Worm (Caenorhabditis elegans): ENCODE data around the gene mdh-2.

The mdh-2 gene

DNA sequence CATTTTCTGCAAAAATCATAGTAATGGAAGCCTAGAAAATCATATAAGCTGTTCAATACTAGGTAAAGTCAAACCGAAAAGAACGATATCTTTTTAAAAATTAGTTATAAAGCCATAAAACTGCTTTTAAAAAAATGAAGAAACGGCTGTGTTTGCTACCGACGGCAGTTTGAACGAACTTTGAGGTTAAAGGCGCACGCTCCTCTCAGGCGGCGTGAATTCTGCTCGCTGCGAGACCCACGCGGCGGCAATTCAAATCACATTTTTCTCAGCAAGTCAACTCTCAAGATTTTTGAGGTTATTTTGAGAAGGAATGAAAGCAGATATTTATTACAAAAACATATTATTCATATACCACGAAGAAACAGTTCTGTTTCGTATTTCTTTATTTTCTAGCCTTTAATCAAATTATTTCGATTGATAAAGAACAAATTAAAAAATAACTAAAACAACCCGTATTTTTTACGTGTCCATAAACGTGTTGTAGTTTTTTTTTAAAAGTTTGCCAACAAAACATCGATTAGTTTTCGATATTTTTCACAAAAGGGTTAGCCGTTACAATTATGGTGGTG is at the start of gene mdh-2, which contains the start of gene F20H11.4 (continued):
- TF ChIP-seq daf-12 (tag; optimal IDR thresholded peaks at IDR 0.05) (no peak), T20F7.1 (GFP tag; optimal IDR thresholded peaks at IDR 0.05) (peak; percentile 43), nhr-77 (tag; optimal IDR thresholded peaks at IDR 0.05) (peak; percentile 77), hlh-30 (tag; optimal IDR thresholded peaks at IDR 0.05; ENCODE audit: insufficient read depth) (peak; percentile 93), pha-4 (GFP tag; IDR thresholded peaks at IDR 0.05) (peak; percentile 37; the same call in 1 of the 2 replicates), pha-4 (tag; optimal IDR thresholded peaks at IDR 0.05) (no peak), F44E2.7 (GFP tag; IDR thresholded peaks at IDR 0.05) (no peak), nhr-111 (GFP tag; optimal IDR thresholded peaks at IDR 0.05) (no peak), mxl-3 (GFP tag; optimal IDR thresholded peaks at IDR 0.05) (peak; percentile 18), hlh-11 (tag; optimal IDR thresholded peaks at IDR 0.05) (peak; percentile 72), madf-9 (GFP tag; conservative IDR thresholded peaks at IDR 0.05) (no peak), F49E8.2 (tag; optimal IDR thresholded peaks at IDR 0.05; ENCODE audit: borderline replicate concordance) (no peak), F37D6.2 (tag; optimal IDR thresholded peaks at IDR 0.05) (no peak), gei-8 (GFP tag; optimal IDR thresholded peaks at IDR 0.05) (no peak), lin-1 (GFP tag; IDR thresholded peaks at IDR 0.05) (no peak), ceh-20 (GFP tag; IDR thresholded peaks at IDR 0.05) (no peak), madf-5 (GFP tag; IDR thresholded peaks at IDR 0.05) (no peak), lim-7 (GFP tag; IDR thresholded peaks at IDR 0.05) (no peak), unc-130 (GFP tag; optimal IDR thresholded peaks at IDR 0.05) (peak; percentile 55), mxl-2 (GFP tag; conservative IDR thresholded peaks at IDR 0.05) (no peak), vab-7 (GFP tag; IDR thresholded peaks at IDR 0.05) (no peak), Y5F2A.4 (GFP tag; optimal IDR thresholded peaks at IDR 0.05) (no peak), daf-16 (GFP tag; optimal IDR thresholded peaks at IDR 0.05) (no peak), daf-16 (tag; optimal IDR thresholded peaks at IDR 0.05) (peak; percentile 42), ctbp-1 (GFP tag; IDR thresholded peaks at IDR 0.05) (no peak), tag-97 (GFP tag; IDR thresholded peaks at IDR 0.05) (no peak), php-3 (GFP tag; IDR thresholded peaks at IDR 0.05) (no peak), T26A8.4 (GFP tag; IDR thresholded peaks at IDR 0.05) (no peak), jun-1 (tag; optimal IDR thresholded peaks at IDR 0.05) (no peak), spr-3 (GFP tag; optimal IDR thresholded peaks at IDR 0.05) (no peak), mdl-1 (tag; optimal IDR thresholded peaks at IDR 0.05) (peak in 1 of 2 experiments; percentile 77), dmd-8 (GFP tag; IDR thresholded peaks at IDR 0.05) (no peak), Y75B8A.6 (GFP tag; IDR thresholded peaks at IDR 0.05) (no peak), zip-2 (tag; optimal IDR thresholded peaks at IDR 0.05) (no peak), set-16 (GFP tag; IDR thresholded peaks at IDR 0.05) (no peak), Y105C5A.15 (GFP tag; IDR thresholded peaks at IDR 0.05) (no peak), zip-11 (GFP tag; IDR thresholded peaks at IDR 0.05) (no peak), lin-15B (tag; optimal IDR thresholded peaks at IDR 0.05) (no peak), ceh-28 (tag; optimal IDR thresholded peaks at IDR 0.05) (no peak), ceh-32 (tag; optimal IDR thresholded peaks at IDR 0.05; ENCODE audit: poor library complexity) (no peak), F26F4.8 (GFP tag; conservative IDR thresholded peaks at IDR 0.05) (no peak), lin-13 (GFP tag; optimal IDR thresholded peaks at IDR 0.05) (peak; percentile 75), zfp-2 (tag; optimal IDR thresholded peaks at IDR 0.05) (no peak), lin-39 (tag; optimal IDR thresholded peaks at IDR 0.05) (no peak), zag-1 (tag; optimal IDR thresholded peaks at IDR 0.05) (no peak), ztf-11 (tag; optimal IDR thresholded peaks at IDR 0.05) (no peak), saeg-2 (GFP tag; IDR thresholded peaks at IDR 0.05) (no peak), rbr-2 (tag; optimal IDR thresholded peaks at IDR 0.05) (peak; percentile 47), nhr-102 (tag; optimal IDR thresholded peaks at IDR 0.05) (peak; percentile 12), fos-1 (tag; optimal IDR thresholded peaks at IDR 0.05) (no peak), unc-39 (tag; optimal IDR thresholded peaks at IDR 0.05) (no peak), R02D3.7 (tag; optimal IDR thresholded peaks at IDR 0.05) (no peak)

Data from whole organism, L4 larva.